Worm (Caenorhabditis elegans) whole organism, L4 larva: ENCODE data around the gene pros-1.

ENCODE experiments used
- F10B5.3 ChIP-seq: sonication (generic microtip); optimal IDR thresholded peaks from 2 replicates; lab custom pipeline; 2016; ENCODE audit warnings: mild to moderate bottlenecking, missing genetic modification characterization, missing compliant biosample characterization
- F37D6.2 ChIP-seq: sonication (generic microtip); optimal IDR thresholded peaks from 2 replicates; lab custom pipeline; 2016; ENCODE audit warnings: mild to moderate bottlenecking, missing genetic modification characterization, missing compliant biosample characterization
- R02D3.7 ChIP-seq: fragments of 150-350 bp; sonication (generic microtip); optimal IDR thresholded peaks from 3 replicates; lab custom pipeline; 2014; ENCODE audit warnings: missing biosample characterization, missing genetic modification characterization
- T20F7.1 ChIP-seq: fragments of 200-800 bp; sonication (Bioruptor generic); optimal IDR thresholded peaks from 2 replicates; lab custom pipeline; 2018; ENCODE audit warnings: mild to moderate bottlenecking, missing genetic modification characterization, missing compliant biosample characterization
- aha-1 ChIP-seq: fragments of 150-350 bp; peaks from one replicate; lab custom pipeline; 2014; ENCODE audit warnings: missing biosample characterization, missing genetic modification characterization
- ama-1 ChIP-seq: fragments of 150-350 bp; optimal IDR thresholded peaks from 2 replicates; lab custom pipeline; 2014; ENCODE audit warnings: inconsistent platforms, mixed read lengths
- ceh-20 ChIP-seq: fragments of 200-800 bp; sonication (Bioruptor generic); IDR thresholded peaks from 2 replicates; pipeline ENCODE4 v1.3.6; 2022; ENCODE audit warnings: missing genetic modification reagents, missing genetic modification characterization, missing compliant biosample characterization
- daf-16 ChIP-seq, 3 experiments: sonication (generic microtip); optimal IDR thresholded peaks; 2 replicates each; lab custom pipeline; 2016 to 2017; ENCODE audit warnings: missing genetic modification characterization in 3 of 3, missing genetic modification reagents in 3 of 3, mild to moderate bottlenecking in 2 of 3, missing compliant biosample characterization in 2 of 3, missing biosample characterization in 1 of 3, moderate library complexity in 1 of 3
- daf-8 ChIP-seq: fragments of 200-800 bp; sonication (Bioruptor generic); IDR thresholded peaks from 2 replicates; pipeline ENCODE4 v1.3.6; 2022; ENCODE audit warnings: missing genetic modification characterization, missing compliant biosample characterization
- dmd-6 ChIP-seq: fragments of 200-800 bp; sonication (Bioruptor generic); IDR thresholded peaks from 2 replicates; pipeline ENCODE4 v1.3.6; 2022; ENCODE audit warnings: missing genetic modification reagents, missing genetic modification characterization, missing compliant biosample characterization
- dmd-8 ChIP-seq: fragments of 200-800 bp; sonication (Bioruptor generic); IDR thresholded peaks from 2 replicates; pipeline ENCODE4 v1.3.6; 2022; ENCODE audit warnings: missing genetic modification characterization, missing compliant biosample characterization
- dpl-1 ChIP-seq: fragments of 150-350 bp; optimal IDR thresholded peaks from 2 replicates; lab custom pipeline; 2014; ENCODE audit warnings: missing biosample characterization, missing genetic modification reagents, missing genetic modification characterization
- duxl-1 ChIP-seq: sonication (generic microtip); optimal IDR thresholded peaks from 2 replicates; lab custom pipeline; 2016; ENCODE audit warnings: mild to moderate bottlenecking, missing genetic modification characterization, moderate library complexity, missing compliant biosample characterization; ENCODE audit not compliant: poor library complexity
- dve-1 ChIP-seq: sonication (generic microtip); optimal IDR thresholded peaks from 2 replicates; lab custom pipeline; 2017; ENCODE audit warnings: antibody characterized with exemption, mild to moderate bottlenecking, missing genetic modification characterization, missing compliant biosample characterization; ENCODE audit not compliant: insufficient read depth
- egl-43 ChIP-seq: fragments of 200-800 bp; sonication (Bioruptor generic); IDR thresholded peaks from 2 replicates; pipeline ENCODE4 v1.3.6; 2022; ENCODE audit warnings: missing genetic modification reagents, missing genetic modification characterization, missing compliant biosample characterization
- fkh-10 ChIP-seq: fragments of 150-350 bp; optimal IDR thresholded peaks from 2 replicates; lab custom pipeline; 2014; ENCODE audit warnings: missing biosample characterization, missing genetic modification reagents, missing genetic modification characterization
- hif-1 ChIP-seq, 2 experiments: sonication (generic microtip); optimal IDR thresholded peaks; 2 replicates each; lab custom pipeline; 2016 to 2017; ENCODE audit warnings: missing compliant biosample characterization in 2 of 2, missing genetic modification characterization in 2 of 2, missing genetic modification reagents in 2 of 2, missing genotype in 2 of 2, mild to moderate bottlenecking in 1 of 2
- hlh-11 ChIP-seq: fragments of 200-800 bp; sonication (Bioruptor generic); optimal IDR thresholded peaks from 2 replicates; lab custom pipeline; 2018; ENCODE audit warnings: mild to moderate bottlenecking, missing genetic modification characterization, missing compliant biosample characterization
- hlh-30 ChIP-seq: sonication (generic microtip); optimal IDR thresholded peaks from 2 replicates; lab custom pipeline; 2017; ENCODE audit warnings: antibody characterized with exemption, mild to moderate bottlenecking, missing genetic modification characterization, missing compliant biosample characterization; ENCODE audit not compliant: insufficient read depth
- hmg-1.1 ChIP-seq: fragments of 200-800 bp; sonication (Bioruptor generic); IDR thresholded peaks from 2 replicates; pipeline ENCODE4 v1.3.6; 2022; ENCODE audit warnings: missing genetic modification reagents, missing genetic modification characterization, missing compliant biosample characterization
- lin-38 ChIP-seq: fragments of 200-800 bp; sonication (Bioruptor generic); IDR thresholded peaks from 2 replicates; pipeline ENCODE4 v1.3.6; 2022; ENCODE audit warnings: missing genetic modification reagents, missing genetic modification characterization, missing compliant biosample characterization
- lsy-2 ChIP-seq, 2 experiments: fragments of 150-350 bp in 1 of 2; sonication (generic microtip) in 1 of 2; optimal IDR thresholded peaks; 2 replicates each; lab custom pipeline; 2014 to 2017; ENCODE audit warnings: missing biosample characterization in 2 of 2, missing genetic modification characterization in 2 of 2
- madf-5 ChIP-seq, 2 experiments: fragments of 200-800 bp; sonication (Bioruptor generic); IDR thresholded peaks; 2 replicates each; pipeline ENCODE4 v1.3.6; 2022; ENCODE audit warnings: missing compliant biosample characterization in 2 of 2, missing genetic modification characterization in 2 of 2
- mdt-29 ChIP-seq: fragments of 200-800 bp; sonication (Bioruptor generic); IDR thresholded peaks from 2 replicates; pipeline ENCODE4 v1.3.6; 2022; ENCODE audit warnings: missing genetic modification reagents, missing genetic modification characterization, missing compliant biosample characterization
- mep-1 ChIP-seq: fragments of 150-350 bp; sonication (generic microtip); optimal IDR thresholded peaks from 3 replicates; lab custom pipeline; 2014; ENCODE audit warnings: missing biosample characterization, missing genetic modification characterization
- mes-2 ChIP-seq: sonication (generic microtip); optimal IDR thresholded peaks from 2 replicates; lab custom pipeline; 2016; ENCODE audit warnings: missing genotype, mild to moderate bottlenecking, missing genetic modification characterization, missing compliant biosample characterization; ENCODE audit not compliant: poor library complexity, severe bottlenecking
- nhr-10 ChIP-seq: fragments of 150-350 bp; optimal IDR thresholded peaks from 2 replicates; lab custom pipeline; 2014; ENCODE audit warnings: missing biosample characterization, missing genetic modification characterization
- nhr-111 ChIP-seq: fragments of 200-800 bp; sonication (Bioruptor generic); optimal IDR thresholded peaks from 2 replicates; lab custom pipeline; 2018; ENCODE audit warnings: mild to moderate bottlenecking, missing genetic modification characterization, missing compliant biosample characterization
- nhr-28 ChIP-seq: fragments of 150-350 bp; optimal IDR thresholded peaks from 2 replicates; lab custom pipeline; 2014; ENCODE audit warnings: missing biosample characterization, missing genetic modification characterization
- nhr-41 ChIP-seq: fragments of 200-800 bp; sonication (Bioruptor generic); IDR thresholded peaks from 2 replicates; pipeline ENCODE4 v1.3.6; 2022; ENCODE audit warnings: missing genetic modification reagents, missing genetic modification characterization, missing compliant biosample characterization
- nhr-48 ChIP-seq: sonication (generic microtip); optimal IDR thresholded peaks from 2 replicates; lab custom pipeline; 2016; ENCODE audit warnings: mild to moderate bottlenecking, missing genetic modification characterization, missing compliant biosample characterization
- nhr-6 ChIP-seq: fragments of 150-350 bp; optimal IDR thresholded peaks from 2 replicates; lab custom pipeline; 2014; ENCODE audit warnings: missing biosample characterization, missing genetic modification characterization
- nhr-77 ChIP-seq: fragments of 150-350 bp; optimal IDR thresholded peaks from 2 replicates; lab custom pipeline; 2014; ENCODE audit warnings: missing biosample characterization, missing genetic modification characterization
- pha-4 ChIP-seq, 2 experiments: fragments of 150-350 bp in 1 of 2; fragments of 200-800 bp in 1 of 2; sonication (Bioruptor generic) in 1 of 2; IDR thresholded peaks in 1 of 2; optimal IDR thresholded peaks in 1 of 2; 2 replicates each; pipeline versions ENCODE4 v1.3.6 to Lab custom; 2014 to 2022; ENCODE audit warnings: missing genetic modification characterization in 2 of 2, missing genetic modification reagents in 2 of 2, missing biosample characterization in 1 of 2, missing compliant biosample characterization in 1 of 2
- pqm-1 ChIP-seq: sonication (generic microtip); optimal IDR thresholded peaks from 2 replicates; lab custom pipeline; 2017; ENCODE audit warnings: missing biosample characterization, missing genetic modification characterization
- rbr-2 ChIP-seq: sonication (generic microtip); optimal IDR thresholded peaks from 2 replicates; lab custom pipeline; 2016; ENCODE audit warnings: missing genotype, missing genetic modification characterization, missing compliant biosample characterization
- zfp-2 ChIP-seq: sonication (generic microtip); optimal IDR thresholded peaks from 2 replicates; lab custom pipeline; 2016; ENCODE audit warnings: mild to moderate bottlenecking, missing genetic modification characterization, missing compliant biosample characterization
- ztf-11 ChIP-seq: fragments of 150-350 bp; optimal IDR thresholded peaks from 2 replicates; lab custom pipeline; 2014; ENCODE audit warnings: missing biosample characterization, missing genetic modification characterization

Gene pros-1

ce11 chrIII:8093079-8093623, 26.1 kb downstream of the pros-1 start, which contains the start of gene K06H7.2:
Gene K06H7.2 (plus strand): TSS chrIII:8093573.
- TF ChIP-seq hlh-30 (tag; lab: Kevin White, UChicago), result peak; percentile 94
- peak; percentile 58 for TF ChIP-seq dpl-1
- peak; percentile 39 for TF ChIP-seq T20F7.1 (GFP tag; lab: Kevin White, UChicago)
- TF ChIP-seq nhr-28 (tag; lab: Kevin White, UChicago), result peak; percentile 43
- TF ChIP-seq aha-1 (tag; lab: Kevin White, UChicago), result peak; percentile 57
- TF ChIP-seq pqm-1 (tag; lab: Kevin White, UChicago), result peak; percentile 31
- TF ChIP-seq egl-43, result no peak
- peak; percentile 70 for TF ChIP-seq nhr-77 (tag; lab: Kevin White, UChicago)
- no peak for TF ChIP-seq dmd-8 (GFP tag; lab: Robert Waterston, UW)
- TF ChIP-seq mdt-29 (GFP tag; lab: Robert Waterston, UW), result no peak
- peak; percentile 50 for TF ChIP-seq nhr-6 (tag; lab: Kevin White, UChicago)
- peak; percentile 72 for TF ChIP-seq mep-1 (tag; lab: Kevin White, UChicago)
- no peak for TF ChIP-seq hif-1 (tag; optimal IDR thresholded peaks at IDR 0.05; lab: Kevin White, UChicago)
- TF ChIP-seq hlh-11 (tag; lab: Kevin White, UChicago), result peak; percentile 89
- TF ChIP-seq daf-16 (GFP tag; optimal IDR thresholded peaks at IDR 0.05; lab: Kevin White, UChicago), result no peak
- TF ChIP-seq daf-16 (tag; optimal IDR thresholded peaks at IDR 0.05; lab: Kevin White, UChicago), result peak; percentile 9
- no peak for TF ChIP-seq ama-1 (lab: Kevin White, UChicago)
- TF ChIP-seq dve-1 (tag; lab: Kevin White, UChicago), result peak; percentile 63
- no peak for TF ChIP-seq nhr-10 (tag; lab: Kevin White, UChicago)
- TF ChIP-seq dmd-6 (GFP tag; lab: Robert Waterston, UW), result 0 out of 2 replicates have a peak, but pooled peaks have one; percentile 16
- TF ChIP-seq hmg-1.1, result 0 out of 2 replicates have a peak, but pooled peaks have one; percentile 25
- TF ChIP-seq lsy-2 (tag; optimal IDR thresholded peaks at IDR 0.05; lab: Kevin White, UChicago), result peak; percentile 18 to 90
- TF ChIP-seq madf-5 (GFP tag; IDR thresholded peaks at IDR 0.05; lab: Robert Waterston, UW), result no peak
- no peak for TF ChIP-seq nhr-41 (GFP tag; lab: Robert Waterston, UW)
- TF ChIP-seq lin-38 (GFP tag; lab: Robert Waterston, UW), result peak; percentile 87
- TF ChIP-seq mes-2, result peak; percentile 72
- peak; percentile 35 for TF ChIP-seq rbr-2 (tag; lab: Kevin White, UChicago)
- peak; percentile 32 for TF ChIP-seq fkh-10 (GFP tag; lab: Kevin White, UChicago)
- TF ChIP-seq pha-4 (GFP tag; IDR thresholded peaks at IDR 0.05; lab: Robert Waterston, UW), result no peak
- TF ChIP-seq pha-4 (tag; optimal IDR thresholded peaks at IDR 0.05; lab: Kevin White, UChicago), result peak; percentile 20
- TF ChIP-seq, all 104 proteins: peak for 20

- TF ChIP-seq F37D6.2 (tag; lab: Kevin White, UChicago), result no peak
- TF ChIP-seq nhr-111 (GFP tag; lab: Kevin White, UChicago), result no peak
- TF ChIP-seq duxl-1 (tag; lab: Kevin White, UChicago), result no peak
- TF ChIP-seq ztf-11 (tag; lab: Kevin White, UChicago), result no peak
- no peak for TF ChIP-seq ceh-20 (GFP tag; lab: Robert Waterston, UW)
- no peak for TF ChIP-seq ama-1 (lab: Kevin White, UChicago)
- no peak for TF ChIP-seq daf-8 (GFP tag; lab: Robert Waterston, UW)
- no peak for TF ChIP-seq F10B5.3
- no peak for TF ChIP-seq lsy-2 (tag; optimal IDR thresholded peaks at IDR 0.05; lab: Kevin White, UChicago)
- TF ChIP-seq R02D3.7 (tag; lab: Kevin White, UChicago), result no peak
- TF ChIP-seq nhr-48, result no peak
- no peak for TF ChIP-seq zfp-2 (tag; lab: Kevin White, UChicago)
- TF ChIP-seq daf-16 (GFP tag; optimal IDR thresholded peaks at IDR 0.05; lab: Kevin White, UChicago), result no peak
- TF ChIP-seq daf-16 (tag; optimal IDR thresholded peaks at IDR 0.05; lab: Kevin White, UChicago), result no peak
- TF ChIP-seq hlh-30 (tag; lab: Kevin White, UChicago), result no peak
- no peak for TF ChIP-seq hmg-1.1
- TF ChIP-seq mep-1 (tag; lab: Kevin White, UChicago), result no peak
- TF ChIP-seq, all 104 proteins: peak for 0
Observed at ce11 chrIII:8098116-8098515, 31.0 kb downstream of the pros-1 start, which contains the start of gene K06H7.8. Gene K06H7.8 (minus strand): TSS chrIII:8098216.
